Fruit fly (Drosophila melanogaster) whole organism, wandering third instar larva: Measurements from ENCODE around the gene spen.

Experiments
- Rel ChIP-seq, 2 experiments: fragments of 200-800 bp; sonication (Bioruptor generic) in 1 of 2; optimal IDR thresholded peaks; 2 replicates in 1 of 2; 3 replicates in 1 of 2; lab custom pipeline; 2016 to 2019; ENCODE audit warnings: mild to moderate bottlenecking in 2 of 2, missing biosample characterization in 2 of 2, missing genetic modification characterization in 2 of 2, moderate library complexity in 1 of 2
- jim ChIP-seq: fragments of 175-275, 200-325 bp; sonication (Bioruptor generic); optimal IDR thresholded peaks from 2 replicates; lab custom pipeline; 2016; ENCODE audit warnings: missing biosample characterization, mild to moderate bottlenecking, missing genetic modification characterization
- pan ChIP-seq: fragments of >200 bp; optimal IDR thresholded peaks from 2 replicates; lab custom pipeline; 2017
- sv ChIP-seq: fragments of 200-800 bp; sonication (Bioruptor generic); optimal IDR thresholded peaks from 3 replicates; lab custom pipeline; 2016; ENCODE audit warnings: missing biosample characterization, missing genetic modification characterization
- tai ChIP-seq: sonication (Bioruptor generic); optimal IDR thresholded peaks from 2 replicates; lab custom pipeline; 2016; ENCODE audit warnings: missing biosample characterization, missing genetic modification characterization

dm6 chr2L:153142-153541 lies 5.7 kb upstream of the spen start, which contains the start of gene CG42399:
- TF ChIP-seq Rel (GFP tag; optimal IDR thresholded peaks at IDR 0.05; lab: Kevin White, UChicago), result no peak
- no peak for TF ChIP-seq Rel (tag; optimal IDR thresholded peaks at IDR 0.05; lab: Kevin White, UChicago)
- TF ChIP-seq pan (lab: Kevin White, UChicago), result no peak
- TF ChIP-seq sv (GFP tag; lab: Kevin White, UChicago), result no peak
- no peak for TF ChIP-seq tai (GFP tag; lab: Kevin White, UChicago)
- TF ChIP-seq jim, result no peak
